Worm (Caenorhabditis elegans): ENCODE data around the gene F53G2.1.
A peak's percentile ranks its signal among the peaks of the same experiment; 100 is the strongest.

Gene F53G2.1

DNA sequence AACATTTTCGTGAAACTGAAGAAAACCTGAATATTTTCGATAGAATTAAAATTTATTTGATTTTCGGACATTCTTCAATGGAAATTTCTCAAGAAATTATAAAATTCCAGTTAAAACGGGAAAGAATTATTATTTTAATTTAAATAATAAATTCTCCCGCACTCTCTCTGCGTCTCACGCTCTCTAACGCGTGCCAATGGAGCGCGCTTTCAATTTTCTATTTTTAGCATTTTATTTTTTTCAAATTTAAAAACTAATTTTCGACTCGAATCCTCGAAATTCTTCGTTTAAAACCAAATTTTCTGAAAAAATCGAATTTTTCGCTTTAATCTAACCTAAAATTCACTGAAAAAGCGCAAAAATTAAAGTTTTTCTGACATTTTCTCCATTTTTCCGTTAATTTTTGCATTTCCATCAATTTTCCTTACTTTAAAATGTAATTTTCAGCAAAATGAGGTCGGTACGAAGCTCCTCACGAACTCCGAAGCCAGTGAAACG lies 16.0 kb downstream of the F53G2.1 start, which contains the start of gene gbas-1:
Gene gbas-1 (plus strand): TSS at position 448 of the 498 bp plus-strand sequence.
- TF ChIP-seq Y22D7AL.16 (tag; optimal IDR thresholded peaks at IDR 0.05) = no peak
- no peak for TF ChIP-seq sox-4 (tag; optimal IDR thresholded peaks at IDR 0.05)
- TF ChIP-seq nfya-1 (tag; optimal IDR thresholded peaks at IDR 0.05) = peak; percentile 16
- no peak for TF ChIP-seq fax-1 (tag; optimal IDR thresholded peaks at IDR 0.05)
- no peak for TF ChIP-seq ceh-9 (tag; optimal IDR thresholded peaks at IDR 0.05)
- TF ChIP-seq lin-11 (tag; optimal IDR thresholded peaks at IDR 0.05) = no peak
- no peak for TF ChIP-seq elt-4 (tag; optimal IDR thresholded peaks at IDR 0.05)
- no peak for TF ChIP-seq pros-1 (tag; optimal IDR thresholded peaks at IDR 0.05)

DNA sequence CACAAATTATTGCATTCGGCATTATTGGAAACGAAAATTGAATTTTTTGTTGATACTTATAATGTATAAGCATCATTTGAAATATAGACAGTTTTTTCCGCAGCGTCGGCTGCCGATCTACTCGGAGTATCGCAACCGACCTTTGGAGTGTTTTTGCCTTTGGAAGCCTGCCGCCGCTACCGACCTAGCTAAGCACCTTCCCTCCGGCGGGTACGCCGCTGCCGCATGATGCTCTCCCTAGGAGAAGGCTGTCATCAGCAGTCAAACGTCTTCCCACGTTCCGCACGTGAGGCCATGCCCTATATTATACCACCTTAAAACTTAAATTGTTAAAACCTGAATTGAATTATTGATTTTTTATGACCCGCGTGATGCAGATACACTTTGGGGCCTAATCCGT lies 30.0 kb downstream of the F53G2.1 start:
- no peak for TF ChIP-seq pha-2 (tag; optimal IDR thresholded peaks at IDR 0.05)
- TF ChIP-seq dmd-4 (tag; optimal IDR thresholded peaks at IDR 0.05; ENCODE audit: borderline replicate concordance) = no peak
- TF ChIP-seq fkh-6 (tag; optimal IDR thresholded peaks at IDR 0.05) = no peak
- TF ChIP-seq ceh-48 (tag; optimal IDR thresholded peaks at IDR 0.05) = no peak
- no peak for TF ChIP-seq ttx-3 (tag; optimal IDR thresholded peaks at IDR 0.05)
- no peak for TF ChIP-seq T23F11.4 (GFP tag; optimal IDR thresholded peaks at IDR 0.05)
- TF ChIP-seq pat-9 (tag; optimal IDR thresholded peaks at IDR 0.05) = no peak
- no peak for TF ChIP-seq npax-4 (tag; optimal IDR thresholded peaks at IDR 0.05)
- no peak for TF ChIP-seq hlh-30 (tag; optimal IDR thresholded peaks at IDR 0.05; ENCODE audit: insufficient read depth)
- TF ChIP-seq F13H6.1 (tag; optimal IDR thresholded peaks at IDR 0.05) = no peak
- no peak for TF ChIP-seq eyg-1 (tag; optimal IDR thresholded peaks at IDR 0.05)
- TF ChIP-seq ceh-45 (GFP tag; IDR thresholded peaks at IDR 0.05) = no peak
- TF ChIP-seq hlh-15 (tag; optimal IDR thresholded peaks at IDR 0.05) = no peak
- TF ChIP-seq C08G9.2 (tag; optimal IDR thresholded peaks at IDR 0.05) = no peak
- no peak for TF ChIP-seq hlh-6 (tag; optimal IDR thresholded peaks at IDR 0.05)
- no peak for TF ChIP-seq sox-2 (GFP tag; IDR thresholded peaks at IDR 0.05)
- TF ChIP-seq elt-4 (tag; optimal IDR thresholded peaks at IDR 0.05) = no peak
- TF ChIP-seq ceh-19 (GFP tag; optimal IDR thresholded peaks at IDR 0.05) = no peak
- no peak for TF ChIP-seq madf-2 (tag; optimal IDR thresholded peaks at IDR 0.05)
- no peak for TF ChIP-seq rnt-1 (tag; optimal IDR thresholded peaks at IDR 0.05)

DNA sequence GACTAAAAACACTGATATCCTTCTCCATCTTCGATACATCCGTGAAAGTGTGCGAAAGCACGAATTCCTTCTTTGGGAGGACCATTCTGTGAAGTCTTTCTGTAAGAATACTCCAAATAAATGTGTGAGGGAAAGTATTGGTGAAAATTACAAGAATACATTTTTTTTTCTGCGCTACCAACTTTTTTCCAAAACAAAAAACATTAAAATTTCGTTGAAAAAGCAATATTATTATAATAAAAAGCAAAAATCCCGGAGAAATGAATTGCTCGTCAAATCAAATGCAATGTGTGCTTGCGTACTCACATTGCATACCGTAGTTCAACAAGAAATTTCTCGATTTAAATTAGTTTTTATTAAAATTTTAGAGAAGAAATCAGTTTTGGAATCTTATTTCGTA lies 33.5 kb downstream of the F53G2.1 start, which contains the start of gene bath-13:
Gene bath-13 (minus strand): TSS at position 101 of the 400 bp plus-strand sequence.
- TF ChIP-seq rnt-1 (tag; optimal IDR thresholded peaks at IDR 0.05) (no peak), pros-1 (tag; optimal IDR thresholded peaks at IDR 0.05) (no peak), sox-2 (GFP tag; IDR thresholded peaks at IDR 0.05) (no peak), dmd-4 (tag; optimal IDR thresholded peaks at IDR 0.05; ENCODE audit: borderline replicate concordance) (no peak), madf-2 (tag; optimal IDR thresholded peaks at IDR 0.05) (no peak), ceh-18 (tag; optimal IDR thresholded peaks at IDR 0.05) (no peak), unc-86 (tag; optimal IDR thresholded peaks at IDR 0.05) (no peak), T23F11.4 (GFP tag; optimal IDR thresholded peaks at IDR 0.05) (no peak), unc-3 (GFP tag; conservative IDR thresholded peaks at IDR 0.05) (no peak), unc-3 (tag; optimal IDR thresholded peaks at IDR 0.05) (no peak)

DNA sequence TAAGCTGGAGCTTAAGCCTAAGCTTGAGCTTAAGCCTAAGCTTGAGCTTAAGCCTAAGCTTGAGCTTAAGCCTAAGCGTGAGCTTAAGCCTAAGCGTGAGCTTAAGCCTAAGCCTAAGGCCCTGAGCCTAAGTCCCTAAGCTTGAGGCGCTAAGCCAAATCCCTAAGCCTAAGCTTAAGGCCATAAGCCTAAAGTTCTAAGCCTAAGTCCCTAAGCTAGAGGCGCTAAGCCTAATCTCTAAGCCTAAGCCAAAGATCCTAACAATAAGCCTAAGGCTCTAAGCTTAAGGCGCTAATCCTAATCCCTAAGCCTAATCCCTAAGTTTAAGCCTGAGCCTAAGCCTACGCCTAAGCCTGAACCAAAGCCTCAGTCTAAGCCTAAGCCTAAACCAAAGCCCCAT lies 37.2 kb downstream of the F53G2.1 start:
- TF ChIP-seq che-1 (tag; optimal IDR thresholded peaks at IDR 0.05) (no peak), dve-1 (tag; optimal IDR thresholded peaks at IDR 0.05) (peak; percentile 100)

DNA sequence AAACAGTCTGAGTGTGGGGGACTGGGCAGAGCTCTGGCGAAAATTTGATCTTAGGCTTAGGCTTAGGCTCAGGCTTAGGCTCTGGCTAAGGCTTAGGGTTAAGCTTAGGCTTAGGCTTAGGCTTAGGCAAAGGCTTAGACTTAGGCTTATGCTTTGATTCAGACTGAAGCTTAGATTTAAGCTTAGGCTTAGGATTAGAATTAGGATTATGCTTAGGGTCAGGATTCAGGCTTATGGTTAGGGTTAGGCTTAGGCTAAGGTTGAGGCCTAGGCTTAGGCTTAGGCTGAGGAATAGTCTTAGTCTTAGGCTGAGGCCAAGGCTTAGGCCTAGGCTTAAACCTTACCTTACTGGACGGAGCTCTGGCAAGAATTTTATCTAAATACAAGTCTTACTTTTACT lies 38.4 kb downstream of the F53G2.1 start:
- TF ChIP-seq ztf-16 (tag; optimal IDR thresholded peaks at IDR 0.05) (no peak), dve-1 (tag; optimal IDR thresholded peaks at IDR 0.05) (peak; percentile 69)

All from whole organism, late embryonic.